Worm (Caenorhabditis elegans): ENCODE results near the gene Y39B6A.27.

- TF ChIP-seq bed-3 (GFP tag; optimal IDR thresholded peaks at IDR 0.05) = no peak
- no peak for TF ChIP-seq hlh-1 (tag; optimal IDR thresholded peaks at IDR 0.05)
- TF ChIP-seq lin-32 (GFP tag; optimal IDR thresholded peaks at IDR 0.05) = no peak
- TF ChIP-seq nhr-76 (tag; optimal IDR thresholded peaks at IDR 0.05) = no peak
Observed at ce11 chrV:19027338-19027737, 4.2 kb upstream of the Y39B6A.27 start.
